Worm (Caenorhabditis elegans): ENCODE data around the gene imp-2.

Gene imp-2

ce11 chrIV:11149454-11150163 is 30.9 kb upstream of the imp-2 start, which contains the start of the genes F01G4.6 and pfd-1 (continued):
- TF ChIP-seq R02D3.7 (tag; optimal IDR thresholded peaks at IDR 0.05) (no peak), snpc-4 (tag; optimal IDR thresholded peaks at IDR 0.05) (no peak), egl-27 (tag; optimal IDR thresholded peaks at IDR 0.05) (no peak), mxl-2 (GFP tag; conservative IDR thresholded peaks at IDR 0.05) (peak; percentile 66; the same call in 1 of the 2 replicates), mes-2 (tag; optimal IDR thresholded peaks at IDR 0.05; ENCODE audit: poor library complexity, severe bottlenecking) (peak; percentile 93), dmd-6 (GFP tag; IDR thresholded peaks at IDR 0.05) (peak; percentile 90), cey-2 (tag; optimal IDR thresholded peaks at IDR 0.05; ENCODE audit: borderline replicate concordance, insufficient read depth) (no peak), ceh-62 (tag; optimal IDR thresholded peaks at IDR 0.05) (no peak), skn-1 (tag; optimal IDR thresholded peaks at IDR 0.05) (no peak), pqm-1 (tag; optimal IDR thresholded peaks at IDR 0.05) (peak; percentile 9), nhr-76 (tag; optimal IDR thresholded peaks at IDR 0.05) (peak; percentile 53), spr-1 (tag; optimal IDR thresholded peaks at IDR 0.05) (peak; percentile 42), hif-1 (tag; optimal IDR thresholded peaks at IDR 0.05) (peak; percentile 29 to 89), nhr-48 (tag; optimal IDR thresholded peaks at IDR 0.05) (peak; percentile 66), ceh-44 (GFP tag; IDR thresholded peaks at IDR 0.05) (no peak), Y75B8A.6 (GFP tag; IDR thresholded peaks at IDR 0.05) (0 out of 2 replicates have a peak, but pooled peaks have one; percentile 47), mdl-1 (tag; optimal IDR thresholded peaks at IDR 0.05) (peak in 1 of 2 experiments; percentile 60), rbr-2 (tag; optimal IDR thresholded peaks at IDR 0.05) (peak; percentile 91), daf-8 (GFP tag; IDR thresholded peaks at IDR 0.05) (no peak), tra-1 (GFP tag; IDR thresholded peaks at IDR 0.05) (0 out of 2 replicates have a peak, but pooled peaks have one; percentile 11), sdz-12 (GFP tag; optimal IDR thresholded peaks at IDR 0.05) (peak; percentile 30), vab-7 (GFP tag; IDR thresholded peaks at IDR 0.05) (peak; percentile 55; the same call in 1 of the 2 replicates), ctbp-1 (GFP tag; IDR thresholded peaks at IDR 0.05) (peak; percentile 69; the same call in 1 of the 2 replicates), nhr-11 (tag; optimal IDR thresholded peaks at IDR 0.05) (peak; percentile 92), madf-5 (GFP tag; IDR thresholded peaks at IDR 0.05) (no peak), nhr-77 (tag; optimal IDR thresholded peaks at IDR 0.05) (peak; percentile 94), ces-1 (GFP tag; optimal IDR thresholded peaks at IDR 0.05) (peak; percentile 24), zip-11 (GFP tag; IDR thresholded peaks at IDR 0.05) (no peak), lir-3 (tag; optimal IDR thresholded peaks at IDR 0.05) (no peak), nhr-41 (GFP tag; IDR thresholded peaks at IDR 0.05) (no peak), daf-16 (GFP tag; optimal IDR thresholded peaks at IDR 0.05) (peak in 1 of 2 experiments; percentile 61), daf-16 (tag; optimal IDR thresholded peaks at IDR 0.05) (peak; percentile 70), snpc-1.2 (GFP tag; IDR thresholded peaks at IDR 0.05) (no peak), jun-1 (tag; optimal IDR thresholded peaks at IDR 0.05) (peak; percentile 83), mep-1 (tag; optimal IDR thresholded peaks at IDR 0.05) (peak; percentile 96), unc-39 (tag; optimal IDR thresholded peaks at IDR 0.05) (no peak), F44E2.7 (GFP tag; IDR thresholded peaks at IDR 0.05) (no peak), nhr-28 (tag; optimal IDR thresholded peaks at IDR 0.05) (peak; percentile 87), lin-29 (GFP tag; IDR thresholded peaks at IDR 0.05) (peak; percentile 71; the same call in 1 of the 2 replicates)

DNA sequence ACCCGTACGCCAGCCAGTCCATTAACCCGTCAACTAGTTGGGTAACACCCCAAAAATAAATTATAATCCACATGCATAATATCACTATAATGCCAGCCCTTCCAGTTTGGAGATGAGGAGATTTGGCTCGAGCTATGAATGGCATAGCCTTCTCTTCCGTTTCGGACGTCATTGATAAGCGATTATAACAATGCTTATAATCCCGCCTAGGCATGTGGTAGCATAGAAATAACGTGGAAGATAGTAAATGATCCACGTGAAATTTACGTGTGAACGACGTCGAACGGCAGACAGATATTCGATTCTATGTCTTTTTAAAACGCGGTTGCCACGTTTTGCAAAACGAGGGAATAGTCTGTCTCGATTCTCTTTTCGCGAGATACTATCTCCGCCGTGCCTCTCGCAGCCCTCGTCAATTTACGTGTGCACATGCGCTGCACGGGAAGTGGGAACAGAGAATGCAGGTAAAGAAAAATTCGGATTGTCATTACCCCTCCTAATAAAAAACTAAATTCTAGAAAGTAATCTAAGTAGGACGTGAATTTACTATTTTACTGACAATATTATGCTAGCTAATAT is 30.2 kb upstream of the imp-2 start:
- TF ChIP-seq mxl-2 (GFP tag; conservative IDR thresholded peaks at IDR 0.05) (no peak; the same call in none of the 2 replicates), lim-7 (GFP tag; IDR thresholded peaks at IDR 0.05) (no peak), aly-2 (tag; optimal IDR thresholded peaks at IDR 0.05) (no peak), lin-29 (GFP tag; IDR thresholded peaks at IDR 0.05) (no peak), ceh-20 (GFP tag; IDR thresholded peaks at IDR 0.05) (no peak), dmd-6 (GFP tag; IDR thresholded peaks at IDR 0.05) (peak; percentile 59), saeg-2 (GFP tag; IDR thresholded peaks at IDR 0.05) (no peak), pha-4 (GFP tag; IDR thresholded peaks at IDR 0.05) (no peak), pha-4 (tag; optimal IDR thresholded peaks at IDR 0.05) (no peak), nhr-28 (tag; optimal IDR thresholded peaks at IDR 0.05) (peak; percentile 4), ceh-28 (tag; optimal IDR thresholded peaks at IDR 0.05) (no peak), R02D3.7 (tag; optimal IDR thresholded peaks at IDR 0.05) (no peak), mdt-29 (GFP tag; IDR thresholded peaks at IDR 0.05) (no peak), dpl-1 (GFP tag; optimal IDR thresholded peaks at IDR 0.05) (peak; percentile 17), php-3 (GFP tag; IDR thresholded peaks at IDR 0.05) (peak; percentile 38; the same call in 1 of the 2 replicates), ztf-7 (tag; optimal IDR thresholded peaks at IDR 0.05) (no peak), mdl-1 (tag; optimal IDR thresholded peaks at IDR 0.05) (peak in 1 of 2 experiments; percentile 50)
